Worm (Caenorhabditis elegans) whole organism, young adult: Measurements from ENCODE around the gene laat-1.

Experiments
- B0035.1 ChIP-seq: sonication (generic microtip); optimal IDR thresholded peaks from 2 replicates; lab custom pipeline; 2016; ENCODE audit warnings: missing genetic modification characterization, mild to moderate bottlenecking, missing compliant biosample characterization, missing genotype, missing genetic modification reagents
- B0261.1 ChIP-seq: sonication (generic microtip); optimal IDR thresholded peaks from 2 replicates; lab custom pipeline; 2016; ENCODE audit warnings: mild to moderate bottlenecking, missing genetic modification characterization, moderate library complexity, missing compliant biosample characterization
- F49E8.2 ChIP-seq: sonication (generic microtip); optimal IDR thresholded peaks from 3 replicates; lab custom pipeline; 2017; ENCODE audit warnings: missing genetic modification characterization, mild to moderate bottlenecking, missing compliant biosample characterization, antibody characterized with exemption, moderate library complexity; ENCODE audit not compliant: insufficient read depth
- F52B5.7 ChIP-seq: sonication (generic microtip); optimal IDR thresholded peaks from 2 replicates; lab custom pipeline; 2016; ENCODE audit warnings: mild to moderate bottlenecking, missing genetic modification characterization, missing compliant biosample characterization
- cebp-1 ChIP-seq, 2 experiments: fragments of 200-800 bp in 1 of 2; sonication (Bioruptor generic) in 1 of 2; sonication (generic microtip) in 1 of 2; IDR thresholded peaks in 1 of 2; optimal IDR thresholded peaks in 1 of 2; 2 replicates each; pipeline versions ENCODE4 v1.3.6 to Lab custom; 2017 to 2022; ENCODE audit warnings: missing compliant biosample characterization in 2 of 2, missing genetic modification characterization in 2 of 2, mild to moderate bottlenecking in 1 of 2, missing genetic modification reagents in 1 of 2, moderate library complexity in 1 of 2
- die-1 ChIP-seq: sonication (generic microtip); optimal IDR thresholded peaks from 2 replicates; lab custom pipeline; 2016; ENCODE audit warnings: missing genotype, mild to moderate bottlenecking, missing genetic modification characterization, missing compliant biosample characterization
- lir-1 ChIP-seq: fragments of 200-800 bp; sonication (Bioruptor generic); conservative IDR thresholded peaks from 2 replicates; pipeline ENCODE4 v1.3.6; 2022; ENCODE audit warnings: missing genetic modification reagents, missing genetic modification characterization, missing compliant biosample characterization
- nhr-80 ChIP-seq: sonication (generic microtip); optimal IDR thresholded peaks from 2 replicates; lab custom pipeline; 2016; ENCODE audit warnings: missing genetic modification characterization, missing compliant biosample characterization
- nhr-90 ChIP-seq: sonication (generic microtip); optimal IDR thresholded peaks from 2 replicates; lab custom pipeline; 2016; ENCODE audit warnings: missing genotype, mild to moderate bottlenecking, missing genetic modification characterization, missing compliant biosample characterization
- pha-4 ChIP-seq: fragments of 150-350 bp; sonication (generic microtip); optimal IDR thresholded peaks from 2 replicates; lab custom pipeline; 2014; ENCODE audit warnings: missing biosample characterization, missing genetic modification reagents, missing genetic modification characterization
- rec-8 ChIP-seq, 2 experiments: sonication (generic microtip); optimal IDR thresholded peaks; 2 replicates each; lab custom pipeline; 2016; ENCODE audit warnings: mild to moderate bottlenecking in 2 of 2, missing genetic modification characterization in 2 of 2, missing genetic modification reagents in 2 of 2, missing genotype in 2 of 2, missing biosample characterization in 1 of 2, missing compliant biosample characterization in 1 of 2, moderate library complexity in 1 of 2
- rpc-1 ChIP-seq, 2 experiments: fragments of 150-350 bp in 1 of 2; sonication (generic microtip) in 1 of 2; optimal IDR thresholded peaks; 2 replicates each; lab custom pipeline; 2014 to 2018; ENCODE audit warnings: missing biosample characterization in 1 of 2, missing genetic modification characterization in 1 of 2, missing genetic modification reagents in 1 of 2, missing genotype in 1 of 2
- unc-130 ChIP-seq: sonication (generic microtip); optimal IDR thresholded peaks from 2 replicates; lab custom pipeline; 2016; ENCODE audit warnings: missing genetic modification reagents, missing genetic modification characterization, missing compliant biosample characterization
- unc-62 ChIP-seq: fragments of 150-350 bp; optimal IDR thresholded peaks from 2 replicates; lab custom pipeline; 2014; ENCODE audit warnings: missing biosample characterization, missing genetic modification reagents, missing genetic modification characterization

ce11 chrII:217308-217707 is 20.3 kb downstream of the laat-1 start:
- TF ChIP-seq F49E8.2 (tag; lab: Kevin White, UChicago) (no peak), nhr-90 (tag; lab: Kevin White, UChicago) (no peak), nhr-80 (no peak), B0035.1 (tag; lab: Kevin White, UChicago) (no peak), lir-1 (no peak), die-1 (tag; lab: Kevin White, UChicago) (no peak), pha-4 (tag; lab: Kevin White, UChicago) (no peak), cebp-1 (GFP tag; IDR thresholded peaks at IDR 0.05; lab: Robert Waterston, UW) (no peak), cebp-1 (tag; optimal IDR thresholded peaks at IDR 0.05; lab: Kevin White, UChicago) (no peak), F52B5.7 (tag; lab: Kevin White, UChicago) (no peak), unc-62 (GFP tag; lab: Kevin White, UChicago) (no peak), rpc-1 (optimal IDR thresholded peaks at IDR 0.05; lab: Kevin White, UChicago) (no peak), rpc-1 (tag; optimal IDR thresholded peaks at IDR 0.05; lab: Kevin White, UChicago) (no peak), unc-130 (GFP tag; lab: Kevin White, UChicago) (no peak), rec-8 (tag; optimal IDR thresholded peaks at IDR 0.05; lab: Kevin White, UChicago) (no peak), B0261.1 (tag; lab: Kevin White, UChicago) (no peak)
